Fruit fly (Drosophila melanogaster) whole organism, embryonic: Measurements from ENCODE around the gene Cyp6v1.

Experiments
- Atf6 ChIP-seq: fragments of 200-800 bp; sonication (Bioruptor generic); IDR thresholded peaks from 2 replicates; pipeline ENCODE4 v1.3.6; 2022; ENCODE audit warnings: missing biosample characterization, missing genetic modification characterization
- Bdp1 ChIP-seq: fragments of 200-800 bp; sonication (Bioruptor generic); optimal IDR thresholded peaks from 3 replicates; lab custom pipeline; 2016; ENCODE audit warnings: missing biosample characterization, missing genetic modification characterization
- Blimp-1 ChIP-seq: fragments of 200-800 bp; sonication (Bioruptor generic); optimal IDR thresholded peaks from 3 replicates; lab custom pipeline; 2018; ENCODE audit warnings: missing biosample characterization, missing genetic modification characterization, mild to moderate bottlenecking, moderate library complexity, missing genetic modification reagents
- CG10147 ChIP-seq: fragments of 200-800 bp; sonication (Bioruptor generic); optimal IDR thresholded peaks from 2 replicates; lab custom pipeline; 2019; ENCODE audit warnings: missing biosample characterization, mild to moderate bottlenecking, missing genetic modification characterization, moderate library complexity
- CG12071 ChIP-seq: fragments of 200-800 bp; sonication (Bioruptor generic); optimal IDR thresholded peaks from 3 replicates; lab custom pipeline; 2018; ENCODE audit warnings: missing biosample characterization, mild to moderate bottlenecking, missing genetic modification characterization
- CG12104 ChIP-seq: fragments of 200-800 bp; sonication (Bioruptor generic); optimal IDR thresholded peaks from 3 replicates; lab custom pipeline; 2016; ENCODE audit warnings: missing biosample characterization, missing genetic modification characterization
- CG12299 ChIP-seq: fragments of 200-800 bp; sonication (Bioruptor generic); optimal IDR thresholded peaks from 2 replicates; lab custom pipeline; 2018; ENCODE audit warnings: missing biosample characterization, mild to moderate bottlenecking, missing genetic modification characterization
- CG13123 ChIP-seq: fragments of 200-800 bp; sonication (Bioruptor generic); optimal IDR thresholded peaks from 2 replicates; lab custom pipeline; 2016; ENCODE audit warnings: missing biosample characterization, missing genetic modification characterization
- CG1602 ChIP-seq: fragments of 200-800 bp; sonication (Bioruptor generic); optimal IDR thresholded peaks from 3 replicates; lab custom pipeline; 2016; ENCODE audit warnings: missing biosample characterization, missing genetic modification characterization
- CG1603 ChIP-seq: fragments of 200-800 bp; sonication (Bioruptor generic); optimal IDR thresholded peaks from 2 replicates; lab custom pipeline; 2019; ENCODE audit warnings: missing biosample characterization, mild to moderate bottlenecking, missing genetic modification characterization, moderate library complexity
- CG16813 ChIP-seq: fragments of 200-800 bp; sonication (Bioruptor generic); IDR thresholded peaks from 3 replicates; pipeline ENCODE4 v1.3.6; 2022; ENCODE audit warnings: missing biosample characterization, missing genetic modification characterization; ENCODE audit not compliant: partially characterized antibody
- CG18599 ChIP-seq: fragments of 200-800 bp; sonication (Bioruptor generic); optimal IDR thresholded peaks from 3 replicates; lab custom pipeline; 2017; ENCODE audit warnings: missing biosample characterization, missing genetic modification characterization, mild to moderate bottlenecking, moderate library complexity, missing genetic modification reagents
- CG30020 ChIP-seq: fragments of 200-800 bp; optimal IDR thresholded peaks from 2 replicates; lab custom pipeline; 2019; ENCODE audit warnings: missing biosample characterization, mild to moderate bottlenecking, missing genetic modification characterization, moderate library complexity
- CG6654 ChIP-seq: fragments of 200-800 bp; sonication (Bioruptor generic); optimal IDR thresholded peaks from 2 replicates; lab custom pipeline; 2017; ENCODE audit warnings: missing biosample characterization, mild to moderate bottlenecking, missing genetic modification characterization
- CG6683 ChIP-seq: fragments of 200-800 bp; sonication (Bioruptor generic); optimal IDR thresholded peaks from 2 replicates; lab custom pipeline; 2017; ENCODE audit warnings: missing biosample characterization, mild to moderate bottlenecking, missing genetic modification characterization, missing genetic modification reagents
- CG6765 ChIP-seq: fragments of 200-800 bp; sonication (Bioruptor generic); optimal IDR thresholded peaks from 3 replicates; lab custom pipeline; 2017; ENCODE audit warnings: missing biosample characterization, mild to moderate bottlenecking, missing genetic modification characterization
- CG6813 ChIP-seq: fragments of 200-800 bp; sonication (Bioruptor generic); optimal IDR thresholded peaks from 2 replicates; lab custom pipeline; 2017; ENCODE audit warnings: missing biosample characterization, missing genetic modification characterization, mild to moderate bottlenecking, moderate library complexity, missing genetic modification reagents
- CG7963 ChIP-seq: fragments of 200-800 bp; sonication (Bioruptor generic); IDR thresholded peaks from 3 replicates; pipeline ENCODE4 v1.3.6; 2022; ENCODE audit warnings: missing biosample characterization, missing genetic modification characterization; ENCODE audit not compliant: partially characterized antibody
- E2f2 ChIP-seq: fragments of 200-800 bp; sonication (Bioruptor generic); IDR thresholded peaks from 2 replicates; pipeline ENCODE4 v1.3.6; 2022; ENCODE audit warnings: missing biosample characterization, missing genetic modification characterization
- Ets65A ChIP-seq: fragments of 200-800 bp; sonication (Bioruptor generic); peaks from one replicate; lab custom pipeline; 2016; ENCODE audit warnings: missing biosample characterization, missing genetic modification characterization
- Hey ChIP-seq: fragments of 200-800 bp; sonication (Bioruptor generic); optimal IDR thresholded peaks from 3 replicates; lab custom pipeline; 2018; ENCODE audit warnings: missing biosample characterization, mild to moderate bottlenecking, missing genetic modification characterization
- MBD-R2 ChIP-seq: fragments of 200-800 bp; sonication (Bioruptor generic); IDR thresholded peaks from 2 replicates; pipeline ENCODE4 v1.3.6; 2022; ENCODE audit warnings: missing biosample characterization, missing genetic modification characterization
- Max ChIP-seq: fragments of 200-800 bp; sonication (Bioruptor generic); optimal IDR thresholded peaks from 2 replicates; lab custom pipeline; 2016; ENCODE audit warnings: missing biosample characterization, mild to moderate bottlenecking, missing genetic modification characterization
- PHDP ChIP-seq: fragments of 200-800 bp; sonication (Bioruptor generic); optimal IDR thresholded peaks from 3 replicates; lab custom pipeline; 2018; ENCODE audit warnings: missing biosample characterization, mild to moderate bottlenecking, missing genetic modification characterization, moderate library complexity
- Side ChIP-seq: fragments of 200-800 bp; sonication (Bioruptor generic); optimal IDR thresholded peaks from 2 replicates; lab custom pipeline; 2016; ENCODE audit warnings: missing biosample characterization, missing genetic modification characterization
- Sin3A ChIP-seq: fragments of >200 bp; optimal IDR thresholded peaks from 2 replicates; lab custom pipeline; 2018
- Ssrp ChIP-seq: fragments of 200-800 bp; sonication (Bioruptor generic); optimal IDR thresholded peaks from 2 replicates; lab custom pipeline; 2018; ENCODE audit warnings: missing biosample characterization, mild to moderate bottlenecking, missing genetic modification characterization, moderate library complexity
- Vsx1 ChIP-seq: fragments of 200-800 bp; sonication (Bioruptor generic); optimal IDR thresholded peaks from 2 replicates; lab custom pipeline; 2017; ENCODE audit warnings: missing biosample characterization, mild to moderate bottlenecking, missing genetic modification characterization, missing genetic modification reagents
- ato ChIP-seq: fragments of 200-800 bp; sonication (Bioruptor generic); IDR thresholded peaks from 2 replicates; pipeline ENCODE4 v1.3.6; 2022; ENCODE audit warnings: missing biosample characterization, missing genetic modification characterization; ENCODE audit not compliant: partially characterized antibody
- cas ChIP-seq: fragments of 200-800 bp; sonication (Bioruptor generic); IDR thresholded peaks from 2 replicates; pipeline ENCODE4 v1.3.6; 2022; ENCODE audit warnings: missing biosample characterization, missing genetic modification characterization
- chinmo ChIP-seq: fragments of 200-800 bp; sonication (Bioruptor generic); IDR thresholded peaks from 4 replicates; pipeline ENCODE4 v1.3.6; 2022; ENCODE audit warnings: missing biosample characterization, missing genetic modification characterization; ENCODE audit not compliant: partially characterized antibody
- dmrt11E ChIP-seq: fragments of 200-800 bp; sonication (Bioruptor generic); optimal IDR thresholded peaks from 3 replicates; lab custom pipeline; 2018; ENCODE audit warnings: missing biosample characterization, mild to moderate bottlenecking, missing genetic modification characterization, moderate library complexity
- ewg ChIP-seq: fragments of 200-800 bp; sonication (Bioruptor generic); optimal IDR thresholded peaks from 3 replicates; lab custom pipeline; 2017; ENCODE audit warnings: mild to moderate bottlenecking, missing biosample characterization, missing genetic modification reagents, missing genetic modification characterization
- fru ChIP-seq: fragments of >200 bp; optimal IDR thresholded peaks from 2 replicates; lab custom pipeline; 2017
- ftz-f1 ChIP-seq: fragments of 200-800 bp; sonication (Bioruptor generic); optimal IDR thresholded peaks from 2 replicates; lab custom pipeline; 2016; ENCODE audit warnings: missing biosample characterization, missing genetic modification characterization
- hth ChIP-seq: fragments of >200 bp; optimal IDR thresholded peaks from 2 replicates; lab custom pipeline; 2017; ENCODE audit warnings: inconsistent platforms
- mld ChIP-seq: fragments of 200-800 bp; sonication (Bioruptor generic); IDR thresholded peaks from 3 replicates; pipeline ENCODE4 v1.3.6; 2022; ENCODE audit warnings: missing biosample characterization, missing genetic modification characterization; ENCODE audit not compliant: partially characterized antibody
- nom ChIP-seq: fragments of 200-800 bp; sonication (Bioruptor generic); optimal IDR thresholded peaks from 2 replicates; lab custom pipeline; 2017; ENCODE audit warnings: missing biosample characterization, missing genetic modification characterization, mild to moderate bottlenecking, moderate library complexity, missing genetic modification reagents
- pnt ChIP-seq: fragments of 200-800 bp; sonication (Bioruptor generic); optimal IDR thresholded peaks from 3 replicates; lab custom pipeline; 2016; ENCODE audit warnings: missing biosample characterization, missing genetic modification characterization
- repo ChIP-seq: fragments of 200-800 bp; sonication (Bioruptor generic); optimal IDR thresholded peaks from 2 replicates; lab custom pipeline; 2016; ENCODE audit warnings: missing biosample characterization, missing genetic modification characterization
- sens-2 ChIP-seq: fragments of 200-800 bp; sonication (Bioruptor generic); IDR thresholded peaks from 2 replicates; pipeline ENCODE4 v1.3.6; 2022; ENCODE audit warnings: missing biosample characterization, missing genetic modification characterization
- slbo ChIP-seq: fragments of 200-800 bp; sonication (Bioruptor generic); IDR thresholded peaks from 2 replicates; pipeline ENCODE4 v1.3.6; 2022; ENCODE audit warnings: missing biosample characterization, missing genetic modification characterization
- slou ChIP-seq: fragments of 200-800 bp; sonication (Bioruptor generic); optimal IDR thresholded peaks from 3 replicates; lab custom pipeline; 2016; ENCODE audit warnings: missing biosample characterization, missing genetic modification characterization
- stc ChIP-seq: fragments of 200-800 bp; sonication (Bioruptor generic); IDR thresholded peaks from 2 replicates; pipeline ENCODE4 v1.3.6; 2022; ENCODE audit warnings: missing biosample characterization, missing genetic modification characterization
- sug ChIP-seq: fragments of 200-800 bp; optimal IDR thresholded peaks from 2 replicates; lab custom pipeline; 2019; ENCODE audit warnings: missing biosample characterization, mild to moderate bottlenecking, missing genetic modification characterization, moderate library complexity
- tio ChIP-seq: fragments of 200-800 bp; sonication (Bioruptor generic); optimal IDR thresholded peaks from 2 replicates; lab custom pipeline; 2017; ENCODE audit warnings: missing biosample characterization, missing genetic modification characterization, inconsistent platforms
- trh ChIP-seq: fragments of 200-800 bp; sonication (Bioruptor generic); optimal IDR thresholded peaks from 2 replicates; lab custom pipeline; 2016; ENCODE audit warnings: missing biosample characterization, missing genetic modification characterization
- vvl ChIP-seq: fragments of 200-800 bp; sonication (Bioruptor generic); IDR thresholded peaks from 2 replicates; pipeline ENCODE4 v1.3.6; 2022; ENCODE audit warnings: missing biosample characterization, missing genetic modification characterization
- zen2 ChIP-seq: fragments of 200-800 bp; sonication (Bioruptor generic); IDR thresholded peaks from 3 replicates; pipeline ENCODE4 v1.3.6; 2022; ENCODE audit warnings: missing biosample characterization, missing genetic modification characterization; ENCODE audit not compliant: partially characterized antibody

The Cyp6v1 gene

dm6 chrX:20656535-20657350, at the start of gene Cyp6v1:
TSS of gene Cyp6v1 (plus strand) at chrX:20657122.
- TF ChIP-seq sens-2 (GFP tag; lab: Robert Waterston, UW) (no peak), nom (GFP tag; lab: Kevin White, UChicago) (peak; percentile 7), Bdp1 (GFP tag; lab: Kevin White, UChicago) (no peak), CG6765 (GFP tag; lab: Kevin White, UChicago) (peak; percentile 33), PHDP (tag; lab: Kevin White, UChicago) (peak; percentile 49), Side (GFP tag; lab: Kevin White, UChicago) (no peak), Vsx1 (GFP tag; lab: Kevin White, UChicago) (no peak), CG16813 (no peak), trh (no peak), ftz-f1 (GFP tag; lab: Kevin White, UChicago) (no peak), ato (no peak), Hey (no peak), cas (GFP tag; lab: Robert Waterston, UW) (no peak), Ssrp (tag; lab: Kevin White, UChicago) (no peak), slbo (GFP tag; lab: Robert Waterston, UW) (peak; percentile 44), E2f2 (GFP tag; lab: Robert Waterston, UW) (no peak), hth (lab: Kevin White, UChicago) (no peak), CG1602 (GFP tag; lab: Kevin White, UChicago) (peak; percentile 4), Max (GFP tag; lab: Kevin White, UChicago) (no peak), Blimp-1 (GFP tag; lab: Kevin White, UChicago) (no peak), CG6654 (GFP tag; lab: Kevin White, UChicago) (peak; percentile 28), pnt (GFP tag; lab: Kevin White, UChicago) (no peak), CG13123 (GFP tag; lab: Kevin White, UChicago) (no peak), Sin3A (lab: Kevin White, UChicago) (no peak), sug (tag; lab: Kevin White, UChicago) (peak; percentile 56), CG6813 (no peak), CG7963 (GFP tag; lab: Robert Waterston, UW) (no peak), CG12104 (GFP tag; lab: Kevin White, UChicago) (no peak), CG1603 (no peak), Ets65A (GFP tag; lab: Kevin White, UChicago) (peak; percentile 38), fru (lab: Kevin White, UChicago) (no peak), ewg (GFP tag; lab: Kevin White, UChicago) (no peak), CG18599 (GFP tag; lab: Kevin White, UChicago) (peak; percentile 45), Atf6 (no peak), vvl (GFP tag; lab: Robert Waterston, UW) (no peak; the same call in 1 of the 2 replicates), stc (GFP tag; lab: Robert Waterston, UW) (no peak), CG30020 (no peak), tio (GFP tag; lab: Kevin White, UChicago) (peak; percentile 44), MBD-R2 (no peak), repo (GFP tag; lab: Kevin White, UChicago) (no peak), CG12299 (tag; lab: Kevin White, UChicago) (no peak), chinmo (0 out of 4 replicates have a peak, but pooled peaks have one; percentile 52), slou (GFP tag; lab: Kevin White, UChicago) (peak; percentile 32), CG10147 (peak; percentile 44), CG6683 (peak; percentile 17), dmrt11E (tag; lab: Kevin White, UChicago) (no peak), zen2 (GFP tag; lab: Robert Waterston, UW) (no peak), mld (no peak), CG12071 (GFP tag; lab: Kevin White, UChicago) (no peak)
